Worm (Caenorhabditis elegans) whole organism, L2 larva: ENCODE data around the gene mig-18.

Experiments used
- ama-1 ChIP-seq: fragments of 150-350 bp; optimal IDR thresholded peaks from 2 replicates; lab custom pipeline; 2018; ENCODE audit warnings: inconsistent platforms
- blmp-1 ChIP-seq: sonication (generic microtip); optimal IDR thresholded peaks from 2 replicates; lab custom pipeline; 2017; ENCODE audit warnings: missing genetic modification characterization, mild to moderate bottlenecking, missing compliant biosample characterization, antibody characterized with exemption, moderate library complexity; ENCODE audit not compliant: insufficient read depth
- dmd-4 ChIP-seq: sonication (generic microtip); optimal IDR thresholded peaks from 2 replicates; lab custom pipeline; 2017; ENCODE audit warnings: missing biosample characterization, missing genetic modification characterization
- egl-27 ChIP-seq: sonication (generic microtip); optimal IDR thresholded peaks from 3 replicates; lab custom pipeline; 2017; ENCODE audit warnings: missing biosample characterization, missing genetic modification reagents, missing genetic modification characterization
- lin-11 ChIP-seq: fragments of 150-350 bp; sonication (generic microtip); optimal IDR thresholded peaks from 2 replicates; lab custom pipeline; 2014; ENCODE audit warnings: missing biosample characterization, missing genetic modification characterization, inconsistent platforms, mixed read lengths
- lin-39 ChIP-seq: fragments of 150-350 bp; optimal IDR thresholded peaks from 2 replicates; lab custom pipeline; 2014; ENCODE audit warnings: missing biosample characterization, missing genetic modification reagents, missing genetic modification characterization
- lsy-2 ChIP-seq, 2 experiments: fragments of 150-350 bp in 1 of 2; sonication (generic microtip) in 1 of 2; optimal IDR thresholded peaks; 2 replicates each; lab custom pipeline; 2014 to 2017; ENCODE audit warnings: missing biosample characterization in 2 of 2, missing genetic modification characterization in 2 of 2
- mdl-1 ChIP-seq, 2 experiments: fragments of 150-350 bp in 1 of 2; sonication (generic microtip) in 1 of 2; optimal IDR thresholded peaks; 2 replicates each; lab custom pipeline; 2017; ENCODE audit warnings: missing biosample characterization in 2 of 2, missing genetic modification characterization in 2 of 2
- nhr-12 ChIP-seq: fragments of 150-350 bp; optimal IDR thresholded peaks from 2 replicates; lab custom pipeline; 2014; ENCODE audit warnings: missing biosample characterization, missing genetic modification characterization
- nhr-77 ChIP-seq: fragments of 150-350 bp; optimal IDR thresholded peaks from 2 replicates; lab custom pipeline; 2014; ENCODE audit warnings: missing biosample characterization, missing genetic modification characterization
- snpc-4 ChIP-seq: fragments of 150-350 bp; optimal IDR thresholded peaks from 2 replicates; lab custom pipeline; 2014; ENCODE audit warnings: missing biosample characterization, missing genetic modification characterization
- unc-62 ChIP-seq: fragments of 150-350 bp; optimal IDR thresholded peaks from 2 replicates; lab custom pipeline; 2014; ENCODE audit warnings: missing biosample characterization, missing genetic modification reagents, missing genetic modification characterization
- zag-1 ChIP-seq: fragments of 150-350 bp; optimal IDR thresholded peaks from 2 replicates; lab custom pipeline; 2014; ENCODE audit warnings: missing biosample characterization, missing genetic modification characterization
- ztf-11 ChIP-seq: sonication (generic microtip); optimal IDR thresholded peaks from 2 replicates; lab custom pipeline; 2017; ENCODE audit warnings: missing biosample characterization, missing genetic modification characterization

- TF ChIP-seq lsy-2 (tag; optimal IDR thresholded peaks at IDR 0.05; lab: Kevin White, UChicago) (no peak), zag-1 (no peak), ama-1 (lab: Kevin White, UChicago) (no peak), ztf-11 (tag; lab: Kevin White, UChicago) (no peak), lin-39 (tag; lab: Kevin White, UChicago) (no peak), unc-62 (no peak), dmd-4 (tag; lab: Kevin White, UChicago) (no peak), lin-11 (tag; lab: Kevin White, UChicago) (no peak), mdl-1 (tag; optimal IDR thresholded peaks at IDR 0.05; lab: Kevin White, UChicago) (no peak), snpc-4 (tag; lab: Kevin White, UChicago) (no peak), blmp-1 (tag; lab: Kevin White, UChicago) (no peak), egl-27 (tag; lab: Kevin White, UChicago) (no peak), nhr-77 (no peak), nhr-12 (tag; lab: Kevin White, UChicago) (no peak)
These were observed 27.1 kb downstream of the mig-18 start, which contains the start of gene trf-1 for ce11 chrIII:13430162-13430561.
